Fruit fly (Drosophila melanogaster): ENCODE results near the gene Rph.
A peak's percentile ranks its signal among the peaks of the same experiment; 100 is the strongest.

Rph gene

dm6 chrX:10771856-10772592, 14.6 kb upstream of the Rph start, which contains the start of gene CG15211:
CG15211 (plus strand) TSS chrX:10772541.
- TF ChIP-seq Tbp (GFP tag; optimal IDR thresholded peaks at IDR 0.05) (no peak), CG8388 (GFP tag; optimal IDR thresholded peaks at IDR 0.05) (peak; percentile 81), ranshi (GFP tag; IDR thresholded peaks at IDR 0.05) (peak; percentile 44; the same call in 1 of the 2 replicates), CG12769 (tag; optimal IDR thresholded peaks at IDR 0.05) (peak; percentile 91), exex (tag; optimal IDR thresholded peaks at IDR 0.05) (no peak), CG10979 (tag; optimal IDR thresholded peaks at IDR 0.05) (peak; percentile 88), ro (GFP tag; IDR thresholded peaks at IDR 0.05) (0 out of 2 replicates have a peak, but pooled peaks have one; percentile 37), CG11696 (GFP tag; IDR thresholded peaks at IDR 0.05) (0 out of 2 replicates have a peak, but pooled peaks have one; percentile 17), CG4404 (GFP tag; IDR thresholded peaks at IDR 0.05) (no peak), z (GFP tag; IDR thresholded peaks at IDR 0.05) (peak; percentile 89), CG17359 (tag; optimal IDR thresholded peaks at IDR 0.05) (peak; percentile 69), br (optimal IDR thresholded peaks at IDR 0.05) (no peak), gcm (GFP tag; optimal IDR thresholded peaks at IDR 0.05) (peak; percentile 75), D19B (GFP tag; optimal IDR thresholded peaks at IDR 0.05) (no peak), sima (GFP tag; optimal IDR thresholded peaks at IDR 0.05) (no peak), NC2β (GFP tag; optimal IDR thresholded peaks at IDR 0.05) (no peak), Ets65A (GFP tag) (peak; percentile 75), CG14441 (GFP tag; IDR thresholded peaks at IDR 0.05) (peak; percentile 54; the same call in 1 of the 2 replicates), Eip74EF (GFP tag; optimal IDR thresholded peaks at IDR 0.05) (peak in 1 of 2 experiments; percentile 64), CG14667 (GFP tag; IDR thresholded peaks at IDR 0.05) (0 out of 2 replicates have a peak, but pooled peaks have one; percentile 21), Ptx1 (GFP tag; IDR thresholded peaks at IDR 0.05) (peak; percentile 74), slp2 (GFP tag; optimal IDR thresholded peaks at IDR 0.05) (no peak), chn (GFP tag; optimal IDR thresholded peaks at IDR 0.05) (peak; percentile 30), Sox100B (GFP tag; optimal IDR thresholded peaks at IDR 0.05) (peak; percentile 85), Nf-YA (GFP tag; IDR thresholded peaks at IDR 0.05) (no peak), ewg (GFP tag; optimal IDR thresholded peaks at IDR 0.05) (peak; percentile 72), danr (GFP tag; IDR thresholded peaks at IDR 0.05) (peak; percentile 45), tgo (GFP tag; IDR thresholded peaks at IDR 0.05) (peak; percentile 54), fd96Cb (tag; optimal IDR thresholded peaks at IDR 0.05) (peak; percentile 71), BtbVII (GFP tag; optimal IDR thresholded peaks at IDR 0.05) (peak; percentile 77), BEAF-32 (GFP tag; optimal IDR thresholded peaks at IDR 0.05) (no peak), toy (GFP tag; IDR thresholded peaks at IDR 0.05) (no peak), CG4282 (GFP tag; optimal IDR thresholded peaks at IDR 0.05) (no peak), Opbp (GFP tag; IDR thresholded peaks at IDR 0.05; ENCODE audit: partially characterized antibody) (0 out of 3 replicates have a peak, but pooled peaks have one; percentile 52), oc (tag; optimal IDR thresholded peaks at IDR 0.05) (peak; percentile 82), CG2712 (tag; optimal IDR thresholded peaks at IDR 0.05) (peak; percentile 86), CG11085 (GFP tag; IDR thresholded peaks at IDR 0.05) (0 out of 2 replicates have a peak, but pooled peaks have one; percentile 31), Doc3 (GFP tag; IDR thresholded peaks at IDR 0.05; ENCODE audit: partially characterized antibody) (no peak), crp (GFP tag; optimal IDR thresholded peaks at IDR 0.05) (peak in 1 of 2 experiments; percentile 33), CG12071 (GFP tag; optimal IDR thresholded peaks at IDR 0.05) (no peak), CG14014 (GFP tag; IDR thresholded peaks at IDR 0.05) (peak; percentile 57), Fer1 (GFP tag; optimal IDR thresholded peaks at IDR 0.05) (peak; percentile 52), bcd (GFP tag; optimal IDR thresholded peaks at IDR 0.05) (peak; percentile 74), CG3847 (GFP tag; IDR thresholded peaks at IDR 0.05) (peak; percentile 28; the same call in 1 of the 2 replicates), fd102C (GFP tag; optimal IDR thresholded peaks at IDR 0.05) (no peak), gro (GFP tag; optimal IDR thresholded peaks at IDR 0.05) (no peak), Gug (GFP tag; IDR thresholded peaks at IDR 0.05) (peak; percentile 38; the same call in 1 of the 4 replicates), HmgZ (tag; optimal IDR thresholded peaks at IDR 0.05) (no peak), CG3065 (GFP tag; optimal IDR thresholded peaks at IDR 0.05) (peak; percentile 4)

All from whole organism, embryonic.